Worm (Caenorhabditis elegans) whole organism, midembryonic: ENCODE data around the gene K08F4.5.

Source experiments
- T22C8.4 ChIP-seq: fragments of 200-800 bp; sonication (Bioruptor generic); IDR thresholded peaks from 2 replicates; pipeline ENCODE4 v1.3.6; 2022; ENCODE audit warnings: missing genetic modification characterization, missing compliant biosample characterization
- cog-1 ChIP-seq: sonication (generic microtip); optimal IDR thresholded peaks from 2 replicates; lab custom pipeline; 2016; ENCODE audit warnings: missing genetic modification characterization, missing compliant biosample characterization
- klf-2 ChIP-seq: fragments of 200-800 bp; sonication (Bioruptor generic); conservative IDR thresholded peaks from 2 replicates; pipeline ENCODE4 v1.3.6; 2022; ENCODE audit warnings: missing genetic modification reagents, missing genetic modification characterization, missing compliant biosample characterization
- med-1 ChIP-seq: sonication (generic microtip); optimal IDR thresholded peaks from 2 replicates; lab custom pipeline; 2017; ENCODE audit warnings: missing genetic modification characterization, mild to moderate bottlenecking, missing compliant biosample characterization, antibody characterized with exemption, missing genetic modification reagents; ENCODE audit not compliant: insufficient read depth
- ref-1 ChIP-seq: fragments of 200-800 bp; sonication (Bioruptor generic); conservative IDR thresholded peaks from 2 replicates; pipeline ENCODE4 v1.3.6; 2022; ENCODE audit warnings: missing genetic modification reagents, missing genetic modification characterization, missing compliant biosample characterization
- tab-1 ChIP-seq: fragments of 200-800 bp; sonication (Bioruptor generic); IDR thresholded peaks from 2 replicates; pipeline ENCODE4 v1.3.6; 2022; ENCODE audit warnings: missing genetic modification characterization, missing compliant biosample characterization
- ztf-23 ChIP-seq: fragments of 200-800 bp; sonication (Bioruptor generic); IDR thresholded peaks from 2 replicates; pipeline ENCODE4 v1.3.6; 2022; ENCODE audit warnings: missing genetic modification reagents, missing genetic modification characterization, missing compliant biosample characterization
- ztf-29 ChIP-seq: fragments of 200-800 bp; sonication (Bioruptor generic); IDR thresholded peaks from 2 replicates; pipeline ENCODE4 v1.3.6; 2022; ENCODE audit warnings: missing genetic modification reagents, missing genetic modification characterization, missing compliant biosample characterization

ce11 chrIV:10177779-10178178, 42.1 kb upstream of the K08F4.5 start, which contains the start of gene mspn-1:
- no peak for TF ChIP-seq ztf-23 (GFP tag; lab: Robert Waterston, UW)
- TF ChIP-seq ref-1: no peak
- no peak for TF ChIP-seq med-1 (GFP tag; lab: Kevin White, UChicago)
- no peak for TF ChIP-seq ztf-29 (GFP tag; lab: Robert Waterston, UW)
- TF ChIP-seq tab-1 (GFP tag; lab: Robert Waterston, UW): no peak
- no peak for TF ChIP-seq T22C8.4 (GFP tag; lab: Robert Waterston, UW)
- TF ChIP-seq cog-1 (tag; lab: Kevin White, UChicago): no peak
- TF ChIP-seq klf-2: no peak
